Worm (Caenorhabditis elegans): ENCODE results near the gene fbxb-24.

ce11 chrIII:11898169-11898568 is 10.6 kb upstream of the fbxb-24 start, which contains the start of gene tsen-2:
- no peak for TF ChIP-seq fkh-10 (GFP tag; optimal IDR thresholded peaks at IDR 0.05)
- TF ChIP-seq Y22D7AL.16 (tag; optimal IDR thresholded peaks at IDR 0.05) = no peak
- TF ChIP-seq unc-86 (tag; optimal IDR thresholded peaks at IDR 0.05) = no peak
- no peak for TF ChIP-seq pqm-1 (tag; optimal IDR thresholded peaks at IDR 0.05)
- TF ChIP-seq dve-1 (tag; optimal IDR thresholded peaks at IDR 0.05) = no peak
- TF ChIP-seq tbx-2 (tag; optimal IDR thresholded peaks at IDR 0.05) = no peak
- TF ChIP-seq sox-2 (GFP tag; IDR thresholded peaks at IDR 0.05) = no peak
- no peak for TF ChIP-seq gmeb-2 (tag; optimal IDR thresholded peaks at IDR 0.05)
- no peak for TF ChIP-seq lim-6 (tag; optimal IDR thresholded peaks at IDR 0.05)

All from whole organism, late embryonic.